ENCODE assay signal across 3 worm cellular contexts in the genomic region with DNA sequence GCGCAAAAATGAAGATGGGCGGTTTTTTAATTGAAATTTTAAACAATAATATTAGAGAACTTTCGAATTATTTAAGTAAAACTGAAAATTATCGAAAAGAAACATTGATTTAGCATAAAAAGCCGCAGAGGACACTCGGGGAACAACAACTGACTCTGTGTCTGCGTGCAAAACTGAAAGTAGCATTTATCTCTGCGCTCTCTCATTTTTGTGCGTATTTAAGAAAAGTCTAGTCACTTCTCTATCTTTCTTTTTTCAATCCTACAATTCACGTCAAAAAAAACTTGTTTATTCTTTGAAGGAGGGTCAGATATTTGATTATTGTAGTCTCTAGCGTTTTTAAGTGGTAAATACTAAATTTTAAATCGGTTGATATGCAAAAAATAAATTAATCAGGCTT.
TF ChIP-seq lines count a peak whose summit lies in the region.

No protein-coding gene starts in this region.

TF ChIP-seq in whole organism, L1 larva, 84 proteins besides CTCF, POLR2A, EP300 and RAD21 (continued from another document):
- TF ChIP-seq nhr-237 (tag; optimal IDR thresholded peaks at IDR 0.05; lab: Kevin White, UChicago) (no peak), aly-2 (tag; optimal IDR thresholded peaks at IDR 0.05; lab: Kevin White, UChicago) (no peak), lin-13 (GFP tag; optimal IDR thresholded peaks at IDR 0.05; lab: Kevin White, UChicago) (no peak), rnt-1 (tag; optimal IDR thresholded peaks at IDR 0.05; lab: Kevin White, UChicago) (peak; percentile 11), ceh-82 (tag; optimal IDR thresholded peaks at IDR 0.05; lab: Kevin White, UChicago) (peak in 1 of 3 experiments; percentile 29), nhr-19 (GFP tag; conservative IDR thresholded peaks at IDR 0.05; lab: Robert Waterston, UW) (peak; percentile 34), lin-35 (GFP tag; optimal IDR thresholded peaks at IDR 0.05; lab: Kevin White, UChicago) (peak; percentile 31 to 45), aha-1 (tag; optimal IDR thresholded peaks at IDR 0.05; lab: Kevin White, UChicago) (peak; percentile 50), swsn-7 (tag; optimal IDR thresholded peaks at IDR 0.05; lab: Kevin White, UChicago) (peak; percentile 15)

TF ChIP-seq in whole organism, L2 larva, 48 proteins besides CTCF, POLR2A, EP300 and RAD21 (continued from another document):
- no peak for TF ChIP-seq unc-62 (GFP tag; optimal IDR thresholded peaks at IDR 0.05; lab: Kevin White, UChicago)
- TF ChIP-seq blmp-1 (tag; optimal IDR thresholded peaks at IDR 0.05; lab: Kevin White, UChicago; ENCODE audit: insufficient read depth) = no peak
- no peak for TF ChIP-seq ama-1 (optimal IDR thresholded peaks at IDR 0.05; lab: Kevin White, UChicago)
- no peak for TF ChIP-seq peb-1 (tag; optimal IDR thresholded peaks at IDR 0.05; lab: Kevin White, UChicago)
- peak; percentile 44 for TF ChIP-seq nhr-129 (tag; optimal IDR thresholded peaks at IDR 0.05; lab: Kevin White, UChicago)
- TF ChIP-seq lin-13 (GFP tag; optimal IDR thresholded peaks at IDR 0.05; lab: Kevin White, UChicago) = no peak
- peak in 1 of 2 experiments; percentile 44 for TF ChIP-seq lsy-2 (tag; optimal IDR thresholded peaks at IDR 0.05; lab: Kevin White, UChicago)
- TF ChIP-seq unc-55 (GFP tag; optimal IDR thresholded peaks at IDR 0.05; lab: Kevin White, UChicago) = peak; percentile 48
- no peak for TF ChIP-seq ZK546.5 (tag; optimal IDR thresholded peaks at IDR 0.05; lab: Kevin White, UChicago)

TF ChIP-seq in whole organism, L4 larva, 104 proteins besides CTCF, POLR2A, EP300 and RAD21 (continued from another document):
- TF ChIP-seq unc-62 (GFP tag; optimal IDR thresholded peaks at IDR 0.05 in 1 of 2; lab: Kevin White, UChicago) = no peak
- TF ChIP-seq unc-62 (tag; optimal IDR thresholded peaks at IDR 0.05; lab: Kevin White, UChicago) = no peak
- no peak for TF ChIP-seq nhr-10 (tag; optimal IDR thresholded peaks at IDR 0.05; lab: Kevin White, UChicago)
- no peak for TF ChIP-seq daf-8 (GFP tag; IDR thresholded peaks at IDR 0.05; lab: Robert Waterston, UW)
- peak in 1 of 2 experiments; percentile 75 for TF ChIP-seq daf-16 (GFP tag; optimal IDR thresholded peaks at IDR 0.05; lab: Kevin White, UChicago)
- TF ChIP-seq daf-16 (tag; optimal IDR thresholded peaks at IDR 0.05; lab: Kevin White, UChicago) = peak; percentile 66
- TF ChIP-seq mes-2 (tag; optimal IDR thresholded peaks at IDR 0.05; lab: Kevin White, UChicago; ENCODE audit: poor library complexity, severe bottlenecking) = peak; percentile 25
- peak; percentile 98 for TF ChIP-seq nhr-28 (tag; optimal IDR thresholded peaks at IDR 0.05; lab: Kevin White, UChicago)
- TF ChIP-seq R02D3.7 (tag; optimal IDR thresholded peaks at IDR 0.05; lab: Kevin White, UChicago) = no peak
- TF ChIP-seq lin-15B (tag; optimal IDR thresholded peaks at IDR 0.05; lab: Kevin White, UChicago) = no peak
- peak; percentile 45 to 99 for TF ChIP-seq hif-1 (tag; optimal IDR thresholded peaks at IDR 0.05; lab: Kevin White, UChicago)
- TF ChIP-seq mep-1 (tag; optimal IDR thresholded peaks at IDR 0.05; lab: Kevin White, UChicago) = peak; percentile 57
- no peak for TF ChIP-seq nhr-76 (tag; optimal IDR thresholded peaks at IDR 0.05; lab: Kevin White, UChicago)
- no peak for TF ChIP-seq dmd-9 (GFP tag; IDR thresholded peaks at IDR 0.05; lab: Robert Waterston, UW)
- no peak for TF ChIP-seq zfp-2 (tag; optimal IDR thresholded peaks at IDR 0.05; lab: Kevin White, UChicago)
- no peak for TF ChIP-seq F44E2.7 (GFP tag; IDR thresholded peaks at IDR 0.05; lab: Robert Waterston, UW)
- peak; percentile 12 to 43 for TF ChIP-seq lsy-2 (tag; optimal IDR thresholded peaks at IDR 0.05; lab: Kevin White, UChicago)
- no peak for TF ChIP-seq saeg-2 (GFP tag; IDR thresholded peaks at IDR 0.05; lab: Robert Waterston, UW)
- no peak for TF ChIP-seq ama-1 (optimal IDR thresholded peaks at IDR 0.05; lab: Kevin White, UChicago)
TF ChIP-seq in whole organism, L4 larva: peak in this region for 15.
